Fruit fly (Drosophila melanogaster) whole organism, embryonic: ENCODE results near the gene RapGAP1.

Experiments
- CG12236 ChIP-seq: fragments of 200-800 bp; sonication (Bioruptor generic); optimal IDR thresholded peaks from 2 replicates; lab custom pipeline; 2016; ENCODE audit warnings: missing biosample characterization, missing genetic modification characterization
- CG33557 ChIP-seq: fragments of 200-800 bp; sonication (Bioruptor generic); optimal IDR thresholded peaks from 2 replicates; lab custom pipeline; 2019; ENCODE audit warnings: missing biosample characterization, mild to moderate bottlenecking, missing genetic modification characterization, moderate library complexity
- CG6175 ChIP-seq: fragments of 200-800 bp; sonication (Bioruptor generic); IDR thresholded peaks from 3 replicates; pipeline ENCODE4 v1.3.6; 2022; ENCODE audit warnings: missing biosample characterization, missing genetic modification characterization
- Mad ChIP-seq: fragments of 200-800 bp; sonication (Bioruptor generic); optimal IDR thresholded peaks from 2 replicates; lab custom pipeline; 2016; ENCODE audit warnings: missing biosample characterization, missing genetic modification characterization
- gcm2 ChIP-seq: fragments of 200-800 bp; sonication (Bioruptor generic); optimal IDR thresholded peaks from 2 replicates; lab custom pipeline; 2016; ENCODE audit warnings: missing biosample characterization, missing genetic modification characterization
- org-1 ChIP-seq: fragments of 200-800 bp; sonication (Bioruptor generic); optimal IDR thresholded peaks from 2 replicates; lab custom pipeline; 2017; ENCODE audit warnings: missing biosample characterization, missing genetic modification characterization
- psq ChIP-seq: fragments of 200-800 bp; sonication (Bioruptor generic); optimal IDR thresholded peaks from 2 replicates; lab custom pipeline; 2017; ENCODE audit warnings: missing biosample characterization, missing genetic modification characterization
- vvl ChIP-seq: fragments of 200-800 bp; sonication (Bioruptor generic); IDR thresholded peaks from 2 replicates; pipeline ENCODE4 v1.3.6; 2022; ENCODE audit warnings: missing biosample characterization, missing genetic modification characterization

DNA sequence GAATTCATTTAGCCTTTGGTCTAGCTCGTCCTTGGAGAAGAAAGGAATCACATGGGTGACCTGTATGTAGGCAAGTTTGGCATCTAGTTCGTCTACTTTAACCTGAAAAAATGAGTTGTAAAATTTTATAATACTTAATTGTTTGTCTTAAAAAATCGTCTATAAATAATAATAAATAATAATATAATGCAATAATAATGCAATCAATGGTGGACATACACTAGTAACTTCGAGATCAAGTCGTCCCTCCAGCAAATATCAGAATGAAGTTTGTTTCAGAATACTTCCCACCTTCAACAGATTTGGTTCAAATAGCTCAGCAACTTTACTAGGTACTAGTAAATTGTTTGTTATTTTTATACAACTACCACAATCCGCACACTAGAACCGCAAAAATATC, 104.4 kb downstream of the RapGAP1 start, which contains the start of gene CG6441:
- TF ChIP-seq org-1 (GFP tag; lab: Kevin White, UChicago) (no peak), CG33557 (GFP tag; lab: Kevin White, UChicago) (no peak), CG6175 (GFP tag; lab: Robert Waterston, UW) (no peak), psq (GFP tag; lab: Kevin White, UChicago) (no peak), gcm2 (GFP tag; lab: Kevin White, UChicago) (no peak), vvl (no peak), Mad (GFP tag; lab: Kevin White, UChicago) (no peak), CG12236 (GFP tag; lab: Kevin White, UChicago) (no peak)
